Worm (Caenorhabditis elegans) whole organism, early embryonic: ENCODE data around the gene swsn-7.

Experiments
- B0310.2 ChIP-seq: sonication (generic microtip); optimal IDR thresholded peaks from 2 replicates; lab custom pipeline; 2016; ENCODE audit warnings: mild to moderate bottlenecking, missing genetic modification characterization, missing compliant biosample characterization
- F13C5.2 ChIP-seq: sonication (generic microtip); optimal IDR thresholded peaks from 2 replicates; lab custom pipeline; 2017; ENCODE audit warnings: mild to moderate bottlenecking, missing genetic modification characterization, inconsistent platforms, missing compliant biosample characterization
- aly-1 ChIP-seq: sonication (generic microtip); optimal IDR thresholded peaks from 2 replicates; lab custom pipeline; 2016; ENCODE audit warnings: missing genetic modification characterization, missing compliant biosample characterization
- ama-1 ChIP-seq: fragments of 150-350 bp; optimal IDR thresholded peaks from 2 replicates; lab custom pipeline; 2014
- ceh-13 ChIP-seq: fragments of 200-800 bp; sonication (Bioruptor generic); optimal IDR thresholded peaks from 2 replicates; lab custom pipeline; 2018; ENCODE audit warnings: mild to moderate bottlenecking, missing genetic modification characterization, missing compliant biosample characterization
- ceh-36 ChIP-seq: sonication (generic microtip); optimal IDR thresholded peaks from 2 replicates; lab custom pipeline; 2016; ENCODE audit warnings: missing genetic modification characterization, inconsistent platforms, missing compliant biosample characterization
- ets-7 ChIP-seq: sonication (generic microtip); optimal IDR thresholded peaks from 2 replicates; lab custom pipeline; 2016; ENCODE audit warnings: missing genotype, missing genetic modification characterization, missing compliant biosample characterization
- flt-1 ChIP-seq: fragments of 200-800 bp; sonication (Bioruptor generic); IDR thresholded peaks from 2 replicates; pipeline ENCODE4 v1.3.6; 2022; ENCODE audit warnings: missing genetic modification characterization, missing compliant biosample characterization
- hmbx-1 ChIP-seq: sonication (generic microtip); optimal IDR thresholded peaks from 2 replicates; lab custom pipeline; 2016; ENCODE audit warnings: mild to moderate bottlenecking, missing genetic modification characterization, missing compliant biosample characterization
- hmg-4 ChIP-seq: fragments of 200-800 bp; sonication (Bioruptor generic); optimal IDR thresholded peaks from 2 replicates; lab custom pipeline; 2018; ENCODE audit warnings: mild to moderate bottlenecking, missing genetic modification characterization, missing compliant biosample characterization
- hnd-1 ChIP-seq: sonication (generic microtip); optimal IDR thresholded peaks from 2 replicates; lab custom pipeline; 2016; ENCODE audit warnings: missing genetic modification characterization, missing compliant biosample characterization
- pes-1 ChIP-seq: fragments of 200-800 bp; sonication (Bioruptor generic); IDR thresholded peaks from 2 replicates; pipeline ENCODE4 v1.3.6; 2022; ENCODE audit warnings: missing genetic modification reagents, missing genetic modification characterization, missing compliant biosample characterization
- scrt-1 ChIP-seq: fragments of 200-800 bp; sonication (Bioruptor generic); IDR thresholded peaks from 2 replicates; pipeline ENCODE4 v1.3.6; 2022; ENCODE audit warnings: missing genetic modification characterization, missing compliant biosample characterization
- sea-1 ChIP-seq: fragments of 200-800 bp; sonication (Bioruptor generic); conservative IDR thresholded peaks from 2 replicates; pipeline ENCODE4 v1.3.6; 2022; ENCODE audit warnings: missing genetic modification characterization, missing compliant biosample characterization
- tbx-11 ChIP-seq: fragments of 200-800 bp; sonication (Bioruptor generic); IDR thresholded peaks from 2 replicates; pipeline ENCODE4 v1.3.6; 2022; ENCODE audit warnings: missing genetic modification characterization, missing compliant biosample characterization
- tbx-37 ChIP-seq: fragments of 200-800 bp; sonication (Bioruptor generic); conservative IDR thresholded peaks from 2 replicates; pipeline ENCODE4 v1.3.6; 2022; ENCODE audit warnings: missing genetic modification reagents, missing genetic modification characterization, missing compliant biosample characterization
- tra-4 ChIP-seq: sonication (generic microtip); optimal IDR thresholded peaks from 2 replicates; lab custom pipeline; 2017; ENCODE audit warnings: missing genetic modification characterization, missing compliant biosample characterization

Gene swsn-7

ce11 chrII:8051330-8051729, 23.8 kb upstream of the swsn-7 start:
- no peak for TF ChIP-seq ceh-36 (tag; lab: Kevin White, UChicago)
- TF ChIP-seq ets-7 (tag; lab: Kevin White, UChicago): no peak
- TF ChIP-seq aly-1 (tag; lab: Kevin White, UChicago): no peak
- no peak for TF ChIP-seq hmbx-1 (tag; lab: Kevin White, UChicago)
- no peak for TF ChIP-seq ama-1
- no peak for TF ChIP-seq hmg-4
- TF ChIP-seq tra-4 (tag; lab: Kevin White, UChicago): no peak
- no peak for TF ChIP-seq ceh-13 (GFP tag; lab: Kevin White, UChicago)
- TF ChIP-seq tbx-37 (GFP tag; lab: Robert Waterston, UW): no peak
- no peak for TF ChIP-seq B0310.2 (tag; lab: Kevin White, UChicago)
- TF ChIP-seq hnd-1 (tag; lab: Kevin White, UChicago): no peak
- no peak for TF ChIP-seq flt-1 (GFP tag; lab: Robert Waterston, UW)
- TF ChIP-seq sea-1: no peak
- TF ChIP-seq scrt-1 (GFP tag; lab: Robert Waterston, UW): no peak

ce11 chrII:8050477-8050876, 22.9 kb upstream of the swsn-7 start, which contains the start of gene mtre-1:
mtre-1 (minus strand) TSS chrII:8050577.
- TF ChIP-seq tra-4 (tag; lab: Kevin White, UChicago) (no peak), ceh-13 (GFP tag; lab: Kevin White, UChicago) (no peak), ceh-36 (tag; lab: Kevin White, UChicago) (no peak), hmg-4 (no peak), tbx-11 (GFP tag; lab: Robert Waterston, UW) (no peak), ets-7 (tag; lab: Kevin White, UChicago) (no peak), pes-1 (no peak), sea-1 (no peak), hnd-1 (tag; lab: Kevin White, UChicago) (no peak), scrt-1 (GFP tag; lab: Robert Waterston, UW) (no peak), B0310.2 (tag; lab: Kevin White, UChicago) (no peak)

- no peak for TF ChIP-seq hnd-1 (tag; lab: Kevin White, UChicago)
- no peak for TF ChIP-seq scrt-1 (GFP tag; lab: Robert Waterston, UW)
- TF ChIP-seq ama-1: no peak
- TF ChIP-seq ets-7 (tag; lab: Kevin White, UChicago): no peak
- TF ChIP-seq pes-1: no peak
- TF ChIP-seq tra-4 (tag; lab: Kevin White, UChicago): no peak
- TF ChIP-seq B0310.2 (tag; lab: Kevin White, UChicago): no peak
These were observed 19.7 kb upstream of the swsn-7 start, which contains the start of gene apn-1 for ce11 chrII:8047264-8047663. apn-1 (plus strand) TSS chrII:8047564.

ce11 chrII:8042289-8042688, 14.7 kb upstream of the swsn-7 start, which contains the start of gene T05H10.1:
T05H10.1 (plus strand) TSS chrII:8042589.
- TF ChIP-seq B0310.2 (tag; lab: Kevin White, UChicago): no peak
- no peak for TF ChIP-seq ama-1
- no peak for TF ChIP-seq sea-1

- no peak for TF ChIP-seq sea-1
- TF ChIP-seq tbx-37 (GFP tag; lab: Robert Waterston, UW): no peak
These were observed 14.1 kb upstream of the swsn-7 start for ce11 chrII:8041642-8042041.

- TF ChIP-seq pes-1: no peak
- TF ChIP-seq tbx-37 (GFP tag; lab: Robert Waterston, UW): 0 out of 2 replicates have a peak, but pooled peaks have one; percentile 7
- TF ChIP-seq ama-1: no peak
- TF ChIP-seq B0310.2 (tag; lab: Kevin White, UChicago): no peak
These were observed 11.9 kb upstream of the swsn-7 start, which contains the start of the genes ubh-4 and algn-6 for ce11 chrII:8039416-8039815. ubh-4 (minus strand) TSS chrII:8039597. algn-6 (plus strand) TSS chrII:8039802.

ce11 chrII:8037863-8038262, 10.3 kb upstream of the swsn-7 start, which contains the start of gene C08B11.9:
C08B11.9 (minus strand) TSS chrII:8038169.
- no peak for TF ChIP-seq tbx-11 (GFP tag; lab: Robert Waterston, UW)
- no peak for TF ChIP-seq tbx-37 (GFP tag; lab: Robert Waterston, UW)

- TF ChIP-seq ceh-36 (tag; lab: Kevin White, UChicago) (no peak), hmg-4 (no peak), tbx-37 (GFP tag; lab: Robert Waterston, UW) (no peak), F13C5.2 (no peak), tra-4 (tag; lab: Kevin White, UChicago) (no peak), sea-1 (no peak), aly-1 (tag; lab: Kevin White, UChicago) (no peak), hnd-1 (tag; lab: Kevin White, UChicago) (no peak)
These were observed 9.7 kb upstream of the swsn-7 start, which contains the start of gene arp-6 for ce11 chrII:8037246-8037645. arp-6 (minus strand) TSS chrII:8037346.

- TF ChIP-seq F13C5.2: no peak
- no peak for TF ChIP-seq B0310.2 (tag; lab: Kevin White, UChicago)
- TF ChIP-seq hnd-1 (tag; lab: Kevin White, UChicago): no peak
- TF ChIP-seq ets-7 (tag; lab: Kevin White, UChicago): no peak
- TF ChIP-seq tbx-37 (GFP tag; lab: Robert Waterston, UW): no peak
- no peak for TF ChIP-seq pes-1
- TF ChIP-seq tbx-11 (GFP tag; lab: Robert Waterston, UW): no peak
These were observed 8.1 kb upstream of the swsn-7 start, which contains the start of gene sap-49 for ce11 chrII:8035667-8036066. sap-49 (minus strand) TSS chrII:8035767.
